Fruit fly (Drosophila melanogaster) whole organism, embryonic: ENCODE results near the gene SMC3.
A peak's percentile ranks its signal among the peaks of the same experiment; 100 is the strongest.

Experiments used
- Adf1 ChIP-seq: fragments of 200-800 bp; sonication (Bioruptor generic); IDR thresholded peaks from 2 replicates; pipeline ENCODE4 v1.3.6; 2022; ENCODE audit warnings: missing biosample characterization, missing genetic modification characterization
- Atf3 ChIP-seq: fragments of 200-800 bp; sonication (Bioruptor generic); optimal IDR thresholded peaks from 3 replicates; lab custom pipeline; 2016; ENCODE audit warnings: missing biosample characterization, missing genetic modification characterization
- Blimp-1 ChIP-seq: fragments of 200-800 bp; sonication (Bioruptor generic); optimal IDR thresholded peaks from 3 replicates; lab custom pipeline; 2018; ENCODE audit warnings: missing biosample characterization, missing genetic modification characterization, mild to moderate bottlenecking, moderate library complexity, missing genetic modification reagents
- CG10321 ChIP-seq: fragments of 200-800 bp; sonication (Bioruptor generic); IDR thresholded peaks from 2 replicates; pipeline ENCODE4 v1.3.6; 2022; ENCODE audit warnings: missing biosample characterization, missing genetic modification characterization
- CG10462 ChIP-seq: fragments of 200-800 bp; sonication (Bioruptor generic); optimal IDR thresholded peaks from 2 replicates; lab custom pipeline; 2016; ENCODE audit warnings: missing biosample characterization, missing genetic modification characterization
- CG11696 ChIP-seq: fragments of 200-800 bp; sonication (Bioruptor generic); IDR thresholded peaks from 2 replicates; pipeline ENCODE4 v1.3.6; 2022; ENCODE audit warnings: missing biosample characterization, missing genetic modification characterization
- CG11723 ChIP-seq: fragments of 200-800 bp; sonication (Bioruptor generic); optimal IDR thresholded peaks from 2 replicates; lab custom pipeline; 2017; ENCODE audit warnings: missing biosample characterization, mild to moderate bottlenecking, missing genetic modification characterization
- CG14050 ChIP-seq: fragments of 200-800 bp; sonication (Bioruptor generic); IDR thresholded peaks from 3 replicates; pipeline ENCODE4 v1.3.6; 2022; ENCODE audit warnings: missing biosample characterization, missing genetic modification characterization
- CG14860 ChIP-seq: fragments of 200-800 bp; sonication (Bioruptor generic); IDR thresholded peaks from 3 replicates; pipeline ENCODE4 v1.3.6; 2022; ENCODE audit warnings: missing biosample characterization, missing genetic modification characterization; ENCODE audit not compliant: partially characterized antibody
- CG1529 ChIP-seq: fragments of 200-800 bp; sonication (Bioruptor generic); optimal IDR thresholded peaks from 3 replicates; lab custom pipeline; 2018; ENCODE audit warnings: missing biosample characterization, missing genetic modification characterization
- CG1602 ChIP-seq: fragments of 200-800 bp; sonication (Bioruptor generic); optimal IDR thresholded peaks from 3 replicates; lab custom pipeline; 2016; ENCODE audit warnings: missing biosample characterization, missing genetic modification characterization
- CG17612 ChIP-seq: fragments of 200-800 bp; sonication (Bioruptor generic); IDR thresholded peaks from 2 replicates; pipeline ENCODE4 v1.3.6; 2022; ENCODE audit warnings: missing biosample characterization, missing genetic modification characterization
- CG17829 ChIP-seq: fragments of 200-800 bp; optimal IDR thresholded peaks from 2 replicates; lab custom pipeline; 2019; ENCODE audit warnings: missing biosample characterization, mild to moderate bottlenecking, missing genetic modification characterization, moderate library complexity
- CG31441 ChIP-seq: fragments of 200-800 bp; sonication (Bioruptor generic); IDR thresholded peaks from 2 replicates; pipeline ENCODE4 v1.3.6; 2022; ENCODE audit warnings: missing biosample characterization, missing genetic modification characterization
- CG32772 ChIP-seq: fragments of 200-800 bp; sonication (Bioruptor generic); IDR thresholded peaks from 2 replicates; pipeline ENCODE4 v1.3.6; 2022; ENCODE audit warnings: missing biosample characterization, missing genetic modification characterization
- CG33557 ChIP-seq: fragments of 200-800 bp; sonication (Bioruptor generic); optimal IDR thresholded peaks from 2 replicates; lab custom pipeline; 2019; ENCODE audit warnings: missing biosample characterization, mild to moderate bottlenecking, missing genetic modification characterization, moderate library complexity
- CG34422 ChIP-seq: fragments of 200-800 bp; sonication (Bioruptor generic); IDR thresholded peaks from 3 replicates; pipeline ENCODE4 v1.3.6; 2022; ENCODE audit warnings: missing biosample characterization, missing genetic modification characterization
- CG5953 ChIP-seq: fragments of 200-800 bp; sonication (Bioruptor generic); IDR thresholded peaks from 2 replicates; pipeline ENCODE4 v1.3.6; 2022; ENCODE audit warnings: missing biosample characterization, missing genetic modification characterization
- CG7786 ChIP-seq: fragments of 200-800 bp; sonication (Bioruptor generic); optimal IDR thresholded peaks from 2 replicates; lab custom pipeline; 2016; ENCODE audit warnings: missing biosample characterization, missing genetic modification characterization
- CG7928 ChIP-seq: fragments of 200-800 bp; sonication (Bioruptor generic); optimal IDR thresholded peaks from 2 replicates; lab custom pipeline; 2017; ENCODE audit warnings: missing biosample characterization, mild to moderate bottlenecking, missing genetic modification characterization
- CoRest ChIP-seq: fragments of 200-800 bp; sonication (Bioruptor generic); optimal IDR thresholded peaks from 3 replicates; lab custom pipeline; 2018; ENCODE audit warnings: missing biosample characterization, mild to moderate bottlenecking, missing genetic modification characterization, moderate library complexity
- Hr3 ChIP-seq: fragments of 200-800 bp; sonication (Bioruptor generic); optimal IDR thresholded peaks from 3 replicates; lab custom pipeline; 2016; ENCODE audit warnings: missing biosample characterization, missing genetic modification characterization
- Mad ChIP-seq: fragments of 200-800 bp; sonication (Bioruptor generic); optimal IDR thresholded peaks from 2 replicates; lab custom pipeline; 2016; ENCODE audit warnings: missing biosample characterization, missing genetic modification characterization
- Mes4 ChIP-seq: fragments of 200-800 bp; sonication (Bioruptor generic); optimal IDR thresholded peaks from 2 replicates; lab custom pipeline; 2016; ENCODE audit warnings: missing biosample characterization, missing genetic modification characterization
- NC2β ChIP-seq: fragments of 200-800 bp; sonication (Bioruptor generic); optimal IDR thresholded peaks from 2 replicates; lab custom pipeline; 2016; ENCODE audit warnings: missing biosample characterization, missing genetic modification characterization
- NK7.1 ChIP-seq: fragments of 200-800 bp; sonication (Bioruptor generic); optimal IDR thresholded peaks from 3 replicates; lab custom pipeline; 2016; ENCODE audit warnings: missing biosample characterization, missing genetic modification characterization
- Neu2 ChIP-seq: fragments of 200-800 bp; sonication (Bioruptor generic); optimal IDR thresholded peaks from 3 replicates; lab custom pipeline; 2016; ENCODE audit warnings: missing biosample characterization, missing genetic modification characterization, borderline replicate concordance
- Scr ChIP-seq: fragments of 200-800 bp; sonication (Bioruptor generic); IDR thresholded peaks from 2 replicates; pipeline ENCODE4 v1.3.6; 2022; ENCODE audit warnings: missing biosample characterization, missing genetic modification characterization; ENCODE audit not compliant: partially characterized antibody
- Side ChIP-seq: fragments of 200-800 bp; sonication (Bioruptor generic); optimal IDR thresholded peaks from 2 replicates; lab custom pipeline; 2016; ENCODE audit warnings: missing biosample characterization, missing genetic modification characterization
- Stat92E ChIP-seq, 3 experiments: fragments of >200 bp in 2 of 3; fragments of 200-800 bp in 1 of 3; sonication (Bioruptor generic) in 1 of 3; optimal IDR thresholded peaks; 2 replicates each; lab custom pipeline; 2017 to 2019; ENCODE audit warnings: missing biosample characterization in 3 of 3, missing genetic modification characterization in 3 of 3, mild to moderate bottlenecking in 1 of 3, moderate library complexity in 1 of 3
- TFAM ChIP-seq: fragments of 200-800 bp; sonication (Bioruptor generic); optimal IDR thresholded peaks from 2 replicates; lab custom pipeline; 2017; ENCODE audit warnings: missing biosample characterization, missing genetic modification characterization, inconsistent platforms
- Trl ChIP-seq, 3 experiments: fragments of >200 bp in 2 of 3; fragments of 200-800 bp in 1 of 3; sonication (Bioruptor generic) in 1 of 3; optimal IDR thresholded peaks; 2 replicates in 1 of 3; 3 replicates in 2 of 3; lab custom pipeline; 2016 to 2017; ENCODE audit warnings: missing biosample characterization in 1 of 3, missing genetic modification characterization in 1 of 3
- abd-A ChIP-seq: fragments of 200-800 bp; sonication (Bioruptor generic); optimal IDR thresholded peaks from 3 replicates; lab custom pipeline; 2019; ENCODE audit warnings: missing biosample characterization, mild to moderate bottlenecking, missing genetic modification characterization, moderate library complexity
- ap ChIP-seq: fragments of 200-800 bp; sonication (Bioruptor generic); IDR thresholded peaks from 2 replicates; pipeline ENCODE4 v1.3.6; 2022; ENCODE audit warnings: missing biosample characterization, missing genetic modification characterization
- cad ChIP-seq: fragments of >200 bp; optimal IDR thresholded peaks from 2 replicates; lab custom pipeline; 2017; ENCODE audit warnings: missing biosample characterization, missing genetic modification characterization
- cas ChIP-seq: fragments of 200-800 bp; sonication (Bioruptor generic); IDR thresholded peaks from 2 replicates; pipeline ENCODE4 v1.3.6; 2022; ENCODE audit warnings: missing biosample characterization, missing genetic modification characterization
- da ChIP-seq: fragments of 200-800 bp; sonication (Bioruptor generic); optimal IDR thresholded peaks from 2 replicates; lab custom pipeline; 2016; ENCODE audit warnings: missing biosample characterization, missing genetic modification characterization
- en ChIP-seq: fragments of 200-800 bp; sonication (Bioruptor generic); optimal IDR thresholded peaks from 2 replicates; lab custom pipeline; 2016; ENCODE audit warnings: missing biosample characterization, missing genetic modification characterization
- fd64A ChIP-seq: fragments of 200-800 bp; sonication (Bioruptor generic); optimal IDR thresholded peaks from 3 replicates; lab custom pipeline; 2018; ENCODE audit warnings: missing biosample characterization, mild to moderate bottlenecking, missing genetic modification characterization
- gro ChIP-seq: fragments of 200-800 bp; sonication (Bioruptor generic); optimal IDR thresholded peaks from 2 replicates; lab custom pipeline; 2016; ENCODE audit warnings: missing biosample characterization, missing genetic modification characterization
- jumu ChIP-seq: fragments of 200-800 bp; sonication (Bioruptor generic); optimal IDR thresholded peaks from 3 replicates; lab custom pipeline; 2016; ENCODE audit warnings: missing biosample characterization, missing genetic modification characterization
- nau ChIP-seq: fragments of 200-800 bp; sonication (Bioruptor generic); optimal IDR thresholded peaks from 3 replicates; lab custom pipeline; 2017; ENCODE audit warnings: missing biosample characterization, mild to moderate bottlenecking, missing genetic modification characterization, missing genetic modification reagents
- ro ChIP-seq: fragments of 200-800 bp; sonication (Bioruptor generic); IDR thresholded peaks from 2 replicates; pipeline ENCODE4 v1.3.6; 2022; ENCODE audit warnings: missing biosample characterization, missing genetic modification characterization
- schlank ChIP-seq: fragments of 200-800 bp; sonication (Bioruptor generic); optimal IDR thresholded peaks from 2 replicates; lab custom pipeline; 2018; ENCODE audit warnings: missing biosample characterization, mild to moderate bottlenecking, missing genetic modification characterization
- sens ChIP-seq: fragments of 200-800 bp; sonication (Bioruptor generic); peaks from one replicate; lab custom pipeline; 2016; ENCODE audit warnings: missing biosample characterization, missing genetic modification characterization
- seq ChIP-seq: fragments of 200-800 bp; sonication (Bioruptor generic); IDR thresholded peaks from 2 replicates; pipeline ENCODE4 v1.3.6; 2022; ENCODE audit warnings: missing biosample characterization, missing genetic modification characterization
- ttk ChIP-seq: fragments of 200-800 bp; sonication (Bioruptor generic); IDR thresholded peaks from 2 replicates; pipeline ENCODE4 v2.1.2; 2022; ENCODE audit warnings: missing biosample characterization, missing genetic modification characterization
- wek ChIP-seq: fragments of 200-800 bp; sonication (Bioruptor generic); optimal IDR thresholded peaks from 3 replicates; lab custom pipeline; 2018; ENCODE audit warnings: missing biosample characterization, mild to moderate bottlenecking, missing genetic modification characterization, moderate library complexity
- zen ChIP-seq: fragments of 200-800 bp; sonication (Bioruptor generic); optimal IDR thresholded peaks from 3 replicates; lab custom pipeline; 2018; ENCODE audit warnings: missing biosample characterization, mild to moderate bottlenecking, missing genetic modification characterization, moderate library complexity
- zen2 ChIP-seq: fragments of 200-800 bp; sonication (Bioruptor generic); IDR thresholded peaks from 3 replicates; pipeline ENCODE4 v1.3.6; 2022; ENCODE audit warnings: missing biosample characterization, missing genetic modification characterization; ENCODE audit not compliant: partially characterized antibody
- zfh2 ChIP-seq: fragments of 200-800 bp; sonication (Bioruptor generic); optimal IDR thresholded peaks from 2 replicates; lab custom pipeline; 2016; ENCODE audit warnings: missing biosample characterization, missing genetic modification characterization

The SMC3 gene

dm6 chrX:16552567-16552966 is 40.7 kb downstream of the SMC3 start (continued):
- TF ChIP-seq Mes4 (GFP tag; lab: Kevin White, UChicago) = peak; percentile 43
- TF ChIP-seq TFAM (GFP tag; lab: Kevin White, UChicago) = no peak
- peak; percentile 31 for TF ChIP-seq Hr3 (GFP tag; lab: Kevin White, UChicago)
- no peak for TF ChIP-seq zen2
- TF ChIP-seq ttk = peak; percentile 71; the same call in 1 of the 2 replicates
- TF ChIP-seq Adf1 (GFP tag; lab: Robert Waterston, UW) = no peak
- TF ChIP-seq fd64A (GFP tag; lab: Kevin White, UChicago) = no peak
- peak; percentile 57; the same call in 2 of the 3 replicates for TF ChIP-seq CG34422 (GFP tag; lab: Robert Waterston, UW)
- peak; percentile 55 for TF ChIP-seq wek
- 0 out of 2 replicates have a peak, but pooled peaks have one; percentile 39 for TF ChIP-seq cas (GFP tag; lab: Robert Waterston, UW)
- TF ChIP-seq Trl (optimal IDR thresholded peaks at IDR 0.05; lab: Kevin White, UChicago) = no peak
- TF ChIP-seq Trl (GFP tag; optimal IDR thresholded peaks at IDR 0.05; lab: Kevin White, UChicago) = peak; percentile 49
- TF ChIP-seq zfh2 (GFP tag; lab: Kevin White, UChicago) = peak; percentile 54
- TF ChIP-seq Blimp-1 = peak; percentile 81
- peak; percentile 80 for TF ChIP-seq nau
- TF ChIP-seq gro (GFP tag; lab: Kevin White, UChicago) = peak; percentile 72
- peak; percentile 24 for TF ChIP-seq CG7928 (GFP tag; lab: Kevin White, UChicago)
- TF ChIP-seq jumu (GFP tag; lab: Kevin White, UChicago) = no peak
- no peak for TF ChIP-seq CG14860 (GFP tag; lab: Robert Waterston, UW)
- peak; percentile 32 for TF ChIP-seq Side (GFP tag; lab: Kevin White, UChicago)
- TF ChIP-seq CG11723 = peak; percentile 67
- peak in 1 of 3 experiments; percentile 34 for TF ChIP-seq Stat92E (GFP tag; optimal IDR thresholded peaks at IDR 0.05; lab: Kevin White, UChicago)
- TF ChIP-seq CG1529 (GFP tag; lab: Kevin White, UChicago) = peak; percentile 81
- TF ChIP-seq CG1602 (GFP tag; lab: Kevin White, UChicago) = peak; percentile 79
- TF ChIP-seq CG31441 = peak; percentile 88
- peak; percentile 71 for TF ChIP-seq CG14050 (GFP tag; lab: Robert Waterston, UW)
- TF ChIP-seq en (GFP tag; lab: Kevin White, UChicago) = no peak
- peak; percentile 84 for TF ChIP-seq CG17829 (tag; lab: Kevin White, UChicago)
- peak; percentile 70 for TF ChIP-seq CG5953
- TF ChIP-seq sens (GFP tag; lab: Kevin White, UChicago) = peak; percentile 91
- peak; percentile 67; the same call in 1 of the 2 replicates for TF ChIP-seq CG32772 (GFP tag; lab: Robert Waterston, UW)
- no peak for TF ChIP-seq abd-A (tag; lab: Kevin White, UChicago)
- peak; percentile 68 for TF ChIP-seq schlank (tag; lab: Kevin White, UChicago)
- peak; percentile 63 for TF ChIP-seq ap
- peak; percentile 65; the same call in 1 of the 2 replicates for TF ChIP-seq CG11696 (GFP tag; lab: Robert Waterston, UW)
- TF ChIP-seq CG17612 = peak; percentile 13; the same call in 1 of the 2 replicates
- TF ChIP-seq CG7786 (GFP tag; lab: Kevin White, UChicago) = peak; percentile 61
- peak; percentile 17 for TF ChIP-seq NK7.1 (GFP tag; lab: Kevin White, UChicago)
- peak; percentile 8 for TF ChIP-seq Atf3
- peak; percentile 58 for TF ChIP-seq zen
- no peak for TF ChIP-seq Neu2 (GFP tag; lab: Kevin White, UChicago)
- peak; percentile 85 for TF ChIP-seq CoRest (tag; lab: Kevin White, UChicago)
- no peak for TF ChIP-seq ro (GFP tag; lab: Robert Waterston, UW)
- peak; percentile 61 for TF ChIP-seq Mad (GFP tag; lab: Kevin White, UChicago)
- TF ChIP-seq Scr (GFP tag; lab: Robert Waterston, UW) = no peak
- TF ChIP-seq cad (GFP tag; lab: Kevin White, UChicago) = no peak
- no peak for TF ChIP-seq da
- TF ChIP-seq CG10321 (GFP tag; lab: Robert Waterston, UW) = no peak
- peak; percentile 75 for TF ChIP-seq seq (GFP tag; lab: Robert Waterston, UW)
- TF ChIP-seq CG10462 (GFP tag; lab: Kevin White, UChicago) = peak; percentile 62
- peak; percentile 50 for TF ChIP-seq NC2β (GFP tag; lab: Kevin White, UChicago)
- TF ChIP-seq CG33557 = no peak
